Worm (Caenorhabditis elegans) whole organism, L4 larva: ENCODE results near the gene got-2.2.

ENCODE experiments used
- ZK546.5 ChIP-seq, 2 experiments: sonication (generic microtip); optimal IDR thresholded peaks; 2 replicates each; lab custom pipeline; 2017; ENCODE audit warnings: missing biosample characterization in 2 of 2, missing genetic modification characterization in 2 of 2
- aly-2 ChIP-seq: sonication (generic microtip); optimal IDR thresholded peaks from 2 replicates; lab custom pipeline; 2018; ENCODE audit warnings: missing biosample characterization, missing genetic modification characterization
- cey-2 ChIP-seq: sonication (generic microtip); optimal IDR thresholded peaks from 3 replicates; lab custom pipeline; 2017; ENCODE audit warnings: missing genetic modification characterization, mild to moderate bottlenecking, missing compliant biosample characterization, antibody characterized with exemption, borderline replicate concordance; ENCODE audit not compliant: insufficient read depth
- dmd-8 ChIP-seq: fragments of 200-800 bp; sonication (Bioruptor generic); IDR thresholded peaks from 2 replicates; pipeline ENCODE4 v1.3.6; 2022; ENCODE audit warnings: missing genetic modification characterization, missing compliant biosample characterization
- hif-1 ChIP-seq, 2 experiments: sonication (generic microtip); optimal IDR thresholded peaks; 2 replicates each; lab custom pipeline; 2016 to 2017; ENCODE audit warnings: missing compliant biosample characterization in 2 of 2, missing genetic modification characterization in 2 of 2, missing genetic modification reagents in 2 of 2, missing genotype in 2 of 2, mild to moderate bottlenecking in 1 of 2
- lin-29 ChIP-seq: fragments of 200-800 bp; sonication (Bioruptor generic); IDR thresholded peaks from 2 replicates; pipeline ENCODE4 v1.3.6; 2022; ENCODE audit warnings: missing genetic modification reagents, missing genetic modification characterization, missing compliant biosample characterization
- lsy-2 ChIP-seq, 2 experiments: fragments of 150-350 bp in 1 of 2; sonication (generic microtip) in 1 of 2; optimal IDR thresholded peaks; 2 replicates each; lab custom pipeline; 2014 to 2017; ENCODE audit warnings: missing biosample characterization in 2 of 2, missing genetic modification characterization in 2 of 2
- mdl-1 ChIP-seq, 2 experiments: fragments of 150-350 bp in 1 of 2; sonication (generic microtip) in 1 of 2; optimal IDR thresholded peaks; 2 replicates each; lab custom pipeline; 2014 to 2017; ENCODE audit warnings: missing biosample characterization in 2 of 2, missing genetic modification characterization in 2 of 2
- nhr-237 ChIP-seq: sonication (generic microtip); optimal IDR thresholded peaks from 2 replicates; lab custom pipeline; 2017; ENCODE audit warnings: missing biosample characterization, missing genetic modification characterization
- nhr-6 ChIP-seq: fragments of 150-350 bp; optimal IDR thresholded peaks from 2 replicates; lab custom pipeline; 2014; ENCODE audit warnings: missing biosample characterization, missing genetic modification characterization
- saeg-2 ChIP-seq: fragments of 200-800 bp; sonication (Bioruptor generic); IDR thresholded peaks from 2 replicates; pipeline ENCODE4 v1.3.6; 2022; ENCODE audit warnings: missing genetic modification reagents, missing genetic modification characterization, missing compliant biosample characterization
- unc-39 ChIP-seq: sonication (generic microtip); optimal IDR thresholded peaks from 2 replicates; lab custom pipeline; 2017; ENCODE audit warnings: missing biosample characterization, missing genetic modification characterization

DNA sequence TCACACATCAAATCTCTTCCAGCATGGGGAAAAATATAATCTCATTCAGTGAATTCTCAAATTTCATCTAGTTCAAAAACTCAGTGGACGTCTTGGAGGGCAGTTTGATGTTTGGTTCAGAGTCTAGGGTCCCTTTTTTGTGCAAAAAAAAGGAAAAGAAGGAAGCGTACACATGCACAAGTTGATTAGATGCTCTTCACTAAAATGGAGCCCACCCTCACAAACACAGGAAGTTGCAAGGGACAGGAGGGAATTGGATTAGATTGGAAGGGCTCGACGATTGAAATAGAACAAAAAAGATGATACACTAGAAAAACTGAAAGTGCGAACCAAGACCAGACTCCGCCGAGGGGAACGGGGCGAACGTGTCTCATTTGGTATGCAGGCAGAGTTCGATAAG is 10.1 kb downstream of the got-2.2 start:
- TF ChIP-seq saeg-2 (GFP tag; lab: Robert Waterston, UW): no peak
- TF ChIP-seq mdl-1 (tag; optimal IDR thresholded peaks at IDR 0.05; lab: Kevin White, UChicago): no peak
- TF ChIP-seq nhr-237 (tag; lab: Kevin White, UChicago): no peak
- no peak for TF ChIP-seq hif-1 (tag; optimal IDR thresholded peaks at IDR 0.05; lab: Kevin White, UChicago)
- no peak for TF ChIP-seq lin-29 (GFP tag; lab: Robert Waterston, UW)
- no peak for TF ChIP-seq nhr-6 (tag; lab: Kevin White, UChicago)
- TF ChIP-seq unc-39 (tag; lab: Kevin White, UChicago): no peak
- TF ChIP-seq cey-2 (tag; lab: Kevin White, UChicago): no peak
- no peak for TF ChIP-seq dmd-8
- no peak for TF ChIP-seq ZK546.5 (tag; optimal IDR thresholded peaks at IDR 0.05; lab: Kevin White, UChicago)
- no peak for TF ChIP-seq aly-2
- TF ChIP-seq lsy-2 (tag; optimal IDR thresholded peaks at IDR 0.05; lab: Kevin White, UChicago): no peak
